Worm (Caenorhabditis elegans) whole organism, L2 larva: ENCODE results near the gene pas-2.

ENCODE experiments used
- C34F6.9 ChIP-seq: fragments of 150-350 bp; optimal IDR thresholded peaks from 2 replicates; lab custom pipeline; 2014; ENCODE audit warnings: missing biosample characterization, missing genetic modification characterization
- F13H6.1 ChIP-seq: sonication (generic microtip); optimal IDR thresholded peaks from 2 replicates; lab custom pipeline; 2016; ENCODE audit warnings: missing genetic modification characterization, missing compliant biosample characterization
- R02D3.7 ChIP-seq: fragments of 150-350 bp; optimal IDR thresholded peaks from 2 replicates; lab custom pipeline; 2014; ENCODE audit warnings: missing biosample characterization, missing genetic modification characterization
- Y55F3AM.14 ChIP-seq: fragments of 200-800 bp; sonication (Bioruptor generic); optimal IDR thresholded peaks from 2 replicates; lab custom pipeline; 2018; ENCODE audit warnings: mild to moderate bottlenecking, missing genetic modification characterization, missing compliant biosample characterization
- alr-1 ChIP-seq: fragments of 150-350 bp; optimal IDR thresholded peaks from 2 replicates; lab custom pipeline; 2014; ENCODE audit warnings: missing biosample characterization, missing genetic modification characterization
- aly-2 ChIP-seq: fragments of 150-350 bp; optimal IDR thresholded peaks from 2 replicates; lab custom pipeline; 2014; ENCODE audit warnings: missing biosample characterization, missing genetic modification characterization
- ama-1 ChIP-seq: fragments of 150-350 bp; optimal IDR thresholded peaks from 2 replicates; lab custom pipeline; 2018; ENCODE audit warnings: inconsistent platforms
- blmp-1 ChIP-seq: sonication (generic microtip); optimal IDR thresholded peaks from 2 replicates; lab custom pipeline; 2017; ENCODE audit warnings: missing genetic modification characterization, mild to moderate bottlenecking, missing compliant biosample characterization, antibody characterized with exemption, moderate library complexity; ENCODE audit not compliant: insufficient read depth
- ceh-16 ChIP-seq: fragments of 150-350 bp; optimal IDR thresholded peaks from 2 replicates; lab custom pipeline; 2014; ENCODE audit warnings: missing biosample characterization, missing genetic modification characterization
- crh-2 ChIP-seq: sonication (generic microtip); optimal IDR thresholded peaks from 2 replicates; lab custom pipeline; 2017; ENCODE audit warnings: missing biosample characterization, missing genetic modification characterization
- dmd-4 ChIP-seq: sonication (generic microtip); optimal IDR thresholded peaks from 2 replicates; lab custom pipeline; 2017; ENCODE audit warnings: missing biosample characterization, missing genetic modification characterization
- egl-27 ChIP-seq: sonication (generic microtip); optimal IDR thresholded peaks from 3 replicates; lab custom pipeline; 2017; ENCODE audit warnings: missing biosample characterization, missing genetic modification reagents, missing genetic modification characterization
- elt-1 ChIP-seq: fragments of 150-350 bp; optimal IDR thresholded peaks from 2 replicates; lab custom pipeline; 2014; ENCODE audit warnings: missing biosample characterization, missing genetic modification characterization
- elt-3 ChIP-seq: sonication (generic microtip); optimal IDR thresholded peaks from 2 replicates; lab custom pipeline; 2017; ENCODE audit warnings: missing biosample characterization, missing genetic modification characterization
- fos-1 ChIP-seq: fragments of 150-350 bp; optimal IDR thresholded peaks from 2 replicates; lab custom pipeline; 2014; ENCODE audit warnings: missing biosample characterization, missing genetic modification characterization
- gmeb-1 ChIP-seq: fragments of 150-350 bp; optimal IDR thresholded peaks from 2 replicates; lab custom pipeline; 2014; ENCODE audit warnings: missing biosample characterization, missing genetic modification characterization
- lin-11 ChIP-seq: fragments of 150-350 bp; sonication (generic microtip); optimal IDR thresholded peaks from 2 replicates; lab custom pipeline; 2014; ENCODE audit warnings: missing biosample characterization, missing genetic modification characterization, inconsistent platforms, mixed read lengths
- lin-39 ChIP-seq: fragments of 150-350 bp; optimal IDR thresholded peaks from 2 replicates; lab custom pipeline; 2014; ENCODE audit warnings: missing biosample characterization, missing genetic modification reagents, missing genetic modification characterization
- lsy-2 ChIP-seq, 2 experiments: fragments of 150-350 bp in 1 of 2; sonication (generic microtip) in 1 of 2; optimal IDR thresholded peaks; 2 replicates each; lab custom pipeline; 2014 to 2017; ENCODE audit warnings: missing biosample characterization in 2 of 2, missing genetic modification characterization in 2 of 2
- mab-5 ChIP-seq: fragments of 150-350 bp; optimal IDR thresholded peaks from 2 replicates; lab custom pipeline; 2014; ENCODE audit warnings: missing biosample characterization, missing genetic modification characterization
- mdl-1 ChIP-seq, 2 experiments: fragments of 150-350 bp in 1 of 2; sonication (generic microtip) in 1 of 2; optimal IDR thresholded peaks; 2 replicates each; lab custom pipeline; 2017; ENCODE audit warnings: missing biosample characterization in 2 of 2, missing genetic modification characterization in 2 of 2
- nhr-10 ChIP-seq: sonication (generic microtip); optimal IDR thresholded peaks from 2 replicates; lab custom pipeline; 2017; ENCODE audit warnings: missing biosample characterization, missing genetic modification characterization
- nhr-12 ChIP-seq: fragments of 150-350 bp; optimal IDR thresholded peaks from 2 replicates; lab custom pipeline; 2014; ENCODE audit warnings: missing biosample characterization, missing genetic modification characterization
- nhr-129 ChIP-seq: fragments of 150-350 bp; optimal IDR thresholded peaks from 2 replicates; lab custom pipeline; 2014; ENCODE audit warnings: missing biosample characterization, missing genetic modification characterization
- nhr-21 ChIP-seq: fragments of 150-350 bp; optimal IDR thresholded peaks from 2 replicates; lab custom pipeline; 2014; ENCODE audit warnings: missing biosample characterization, missing genetic modification characterization
- nhr-23 ChIP-seq: fragments of 150-350 bp; optimal IDR thresholded peaks from 2 replicates; lab custom pipeline; 2014; ENCODE audit warnings: missing biosample characterization, missing genetic modification reagents, missing genetic modification characterization
- nhr-237 ChIP-seq: fragments of 150-350 bp; optimal IDR thresholded peaks from 2 replicates; lab custom pipeline; 2014; ENCODE audit warnings: missing biosample characterization, missing genetic modification characterization
- nhr-25 ChIP-seq: fragments of 150-350 bp; sonication (generic microtip); optimal IDR thresholded peaks from 3 replicates; lab custom pipeline; 2014; ENCODE audit warnings: missing biosample characterization, missing genetic modification characterization
- nhr-6 ChIP-seq: fragments of 150-350 bp; optimal IDR thresholded peaks from 2 replicates; lab custom pipeline; 2014; ENCODE audit warnings: missing biosample characterization, missing genetic modification characterization
- nhr-77 ChIP-seq: fragments of 150-350 bp; optimal IDR thresholded peaks from 2 replicates; lab custom pipeline; 2014; ENCODE audit warnings: missing biosample characterization, missing genetic modification characterization
- sem-4 ChIP-seq: fragments of 150-350 bp; optimal IDR thresholded peaks from 2 replicates; lab custom pipeline; 2014; ENCODE audit warnings: missing biosample characterization, missing genetic modification reagents, missing genetic modification characterization
- skn-1 ChIP-seq: sonication (generic microtip); optimal IDR thresholded peaks from 2 replicates; lab custom pipeline; 2017; ENCODE audit warnings: missing biosample characterization, missing genetic modification characterization
- sma-3 ChIP-seq: sonication (generic microtip); optimal IDR thresholded peaks from 2 replicates; lab custom pipeline; 2016; ENCODE audit warnings: missing genetic modification reagents, missing genetic modification characterization, missing compliant biosample characterization
- sma-9 ChIP-seq, 2 experiments: fragments of 150-350 bp in 1 of 2; sonication (generic microtip) in 1 of 2; optimal IDR thresholded peaks; 2 replicates each; lab custom pipeline; 2014 to 2016; ENCODE audit warnings: missing genetic modification characterization in 2 of 2, mild to moderate bottlenecking in 1 of 2, missing biosample characterization in 1 of 2, missing compliant biosample characterization in 1 of 2, missing genetic modification reagents in 1 of 2, moderate library complexity in 1 of 2
- unc-39 ChIP-seq: fragments of 150-350 bp; optimal IDR thresholded peaks from 2 replicates; lab custom pipeline; 2014; ENCODE audit warnings: missing biosample characterization, missing genetic modification characterization
- unc-55 ChIP-seq: fragments of 150-350 bp; sonication (generic microtip); optimal IDR thresholded peaks from 3 replicates; lab custom pipeline; 2014; ENCODE audit warnings: missing biosample characterization, missing genetic modification reagents, missing genetic modification characterization
- unc-62 ChIP-seq: fragments of 150-350 bp; optimal IDR thresholded peaks from 2 replicates; lab custom pipeline; 2014; ENCODE audit warnings: missing biosample characterization, missing genetic modification reagents, missing genetic modification characterization
- zag-1 ChIP-seq: fragments of 150-350 bp; optimal IDR thresholded peaks from 2 replicates; lab custom pipeline; 2014; ENCODE audit warnings: missing biosample characterization, missing genetic modification characterization
- ztf-1 ChIP-seq: fragments of 200-800 bp; sonication (Bioruptor generic); conservative IDR thresholded peaks from 2 replicates; pipeline ENCODE4 v1.3.6; 2022; ENCODE audit warnings: missing genetic modification characterization, missing compliant biosample characterization
- ztf-11 ChIP-seq: sonication (generic microtip); optimal IDR thresholded peaks from 2 replicates; lab custom pipeline; 2017; ENCODE audit warnings: missing biosample characterization, missing genetic modification characterization
- ztf-4 ChIP-seq: fragments of 150-350 bp; optimal IDR thresholded peaks from 2 replicates; lab custom pipeline; 2014; ENCODE audit warnings: missing biosample characterization, missing genetic modification characterization

The pas-2 gene

ce11 chrV:10770026-10770425 is at the start of gene pas-2, which contains the start of gene D1054.1:
Gene pas-2, plus strand, starts transcription at chrV:10770368.
Gene D1054.1, minus strand, starts transcription at chrV:10770217.
- peak; percentile 24 for TF ChIP-seq crh-2 (tag; lab: Kevin White, UChicago)
- no peak for TF ChIP-seq nhr-6
- TF ChIP-seq nhr-129 (tag; lab: Kevin White, UChicago) = no peak
- TF ChIP-seq sma-3 (GFP tag; lab: Kevin White, UChicago) = no peak
- peak in 1 of 2 experiments; percentile 36 for TF ChIP-seq lsy-2 (tag; optimal IDR thresholded peaks at IDR 0.05; lab: Kevin White, UChicago)
- no peak for TF ChIP-seq nhr-10
- no peak for TF ChIP-seq unc-55
- TF ChIP-seq alr-1 (tag; lab: Kevin White, UChicago) = no peak
- no peak for TF ChIP-seq sem-4 (tag; lab: Kevin White, UChicago)
- TF ChIP-seq nhr-21 (tag; lab: Kevin White, UChicago) = no peak
- TF ChIP-seq aly-2 (tag; lab: Kevin White, UChicago) = no peak
- no peak for TF ChIP-seq unc-62 (GFP tag; lab: Kevin White, UChicago)
- no peak for TF ChIP-seq Y55F3AM.14 (GFP tag; lab: Kevin White, UChicago)
- TF ChIP-seq blmp-1 (tag; lab: Kevin White, UChicago) = no peak
- no peak for TF ChIP-seq ztf-11
- no peak for TF ChIP-seq lin-11 (tag; lab: Kevin White, UChicago)
- no peak for TF ChIP-seq elt-3
- TF ChIP-seq unc-39 (tag; lab: Kevin White, UChicago) = no peak
- no peak for TF ChIP-seq nhr-77
- no peak for TF ChIP-seq egl-27 (tag; lab: Kevin White, UChicago)
- peak; percentile 81 for TF ChIP-seq skn-1 (tag; lab: Kevin White, UChicago)
- no peak for TF ChIP-seq lin-39 (tag; lab: Kevin White, UChicago)
- TF ChIP-seq elt-1 (tag; lab: Kevin White, UChicago) = no peak
- TF ChIP-seq ama-1 (lab: Kevin White, UChicago) = no peak
- peak; percentile 50 for TF ChIP-seq C34F6.9
- TF ChIP-seq ceh-16 (tag; lab: Kevin White, UChicago) = no peak
- TF ChIP-seq gmeb-1 = no peak

- TF ChIP-seq elt-3 = no peak
- TF ChIP-seq F13H6.1 (tag; lab: Kevin White, UChicago) = no peak
- no peak for TF ChIP-seq nhr-10
- TF ChIP-seq blmp-1 (tag; lab: Kevin White, UChicago) = peak; percentile 22
- no peak for TF ChIP-seq mdl-1 (tag; optimal IDR thresholded peaks at IDR 0.05; lab: Kevin White, UChicago)
- TF ChIP-seq lin-39 (tag; lab: Kevin White, UChicago) = no peak
- no peak for TF ChIP-seq zag-1
- TF ChIP-seq mab-5 (tag; lab: Kevin White, UChicago) = no peak
- TF ChIP-seq dmd-4 = no peak
- no peak for TF ChIP-seq nhr-237 (tag; lab: Kevin White, UChicago)
- TF ChIP-seq lsy-2 (tag; optimal IDR thresholded peaks at IDR 0.05; lab: Kevin White, UChicago) = no peak
- peak; percentile 45 for TF ChIP-seq nhr-25 (tag; lab: Kevin White, UChicago)
- TF ChIP-seq fos-1 (tag; lab: Kevin White, UChicago) = no peak
- TF ChIP-seq nhr-21 (tag; lab: Kevin White, UChicago) = no peak
- TF ChIP-seq nhr-23 (tag; lab: Kevin White, UChicago) = no peak
Measured at ce11 chrV:10720876-10721275, 49.3 kb upstream of the pas-2 start.

ce11 chrV:10721304-10721703 is 48.9 kb upstream of the pas-2 start:
- TF ChIP-seq nhr-12 = no peak
- TF ChIP-seq sma-9 (GFP tag; optimal IDR thresholded peaks at IDR 0.05; lab: Kevin White, UChicago) = peak; percentile 45
- TF ChIP-seq sma-9 (tag; optimal IDR thresholded peaks at IDR 0.05; lab: Kevin White, UChicago) = no peak
- peak; percentile 41 for TF ChIP-seq unc-55
- TF ChIP-seq, all 48 proteins: peak for 2

- TF ChIP-seq sma-9 (GFP tag; optimal IDR thresholded peaks at IDR 0.05; lab: Kevin White, UChicago) (peak; percentile 88), sma-9 (tag; optimal IDR thresholded peaks at IDR 0.05; lab: Kevin White, UChicago) (no peak), nhr-77 (no peak), R02D3.7 (no peak), nhr-6 (no peak), aly-2 (tag; lab: Kevin White, UChicago) (no peak), elt-1 (tag; lab: Kevin White, UChicago) (no peak), fos-1 (tag; lab: Kevin White, UChicago) (peak; percentile 23), gmeb-1 (no peak), ztf-4 (tag; lab: Kevin White, UChicago) (no peak), sem-4 (tag; lab: Kevin White, UChicago) (peak; percentile 70), lin-11 (tag; lab: Kevin White, UChicago) (peak; percentile 32), nhr-23 (tag; lab: Kevin White, UChicago) (no peak), egl-27 (tag; lab: Kevin White, UChicago) (peak; percentile 13), nhr-10 (no peak), lsy-2 (tag; optimal IDR thresholded peaks at IDR 0.05; lab: Kevin White, UChicago) (peak in 1 of 2 experiments; percentile 52), ceh-16 (tag; lab: Kevin White, UChicago) (no peak), skn-1 (tag; lab: Kevin White, UChicago) (no peak), zag-1 (peak; percentile 56), nhr-237 (tag; lab: Kevin White, UChicago) (no peak), nhr-129 (tag; lab: Kevin White, UChicago) (peak; percentile 29), C34F6.9 (peak; percentile 55), mdl-1 (tag; optimal IDR thresholded peaks at IDR 0.05; lab: Kevin White, UChicago) (peak in 1 of 2 experiments; percentile 47), ztf-11 (no peak), Y55F3AM.14 (GFP tag; lab: Kevin White, UChicago) (peak; percentile 65), blmp-1 (tag; lab: Kevin White, UChicago) (peak; percentile 90), ztf-1 (GFP tag; lab: Robert Waterston, UW) (no peak), crh-2 (tag; lab: Kevin White, UChicago) (peak; percentile 8), nhr-21 (tag; lab: Kevin White, UChicago) (no peak), unc-39 (tag; lab: Kevin White, UChicago) (no peak), F13H6.1 (tag; lab: Kevin White, UChicago) (peak; percentile 51), unc-55 (peak; percentile 32)
Measured at ce11 chrV:10721912-10722426, 48.2 kb upstream of the pas-2 start.
